Worm (Caenorhabditis elegans): ENCODE measurements around the gene rnh-2.

The rnh-2 gene

ce11 chrII:8504074-8504724 lies 12.8 kb upstream of the rnh-2 start (continued):
- TF ChIP-seq Y5F2A.4 (GFP tag; optimal IDR thresholded peaks at IDR 0.05), result no peak
- no peak for TF ChIP-seq Y75B8A.6 (GFP tag; IDR thresholded peaks at IDR 0.05)
- TF ChIP-seq rbr-2 (tag; optimal IDR thresholded peaks at IDR 0.05), result no peak
- TF ChIP-seq lim-7 (GFP tag; IDR thresholded peaks at IDR 0.05), result no peak
- TF ChIP-seq ceh-44 (GFP tag; IDR thresholded peaks at IDR 0.05), result no peak
- no peak for TF ChIP-seq lin-39 (tag; optimal IDR thresholded peaks at IDR 0.05)
- TF ChIP-seq F26F4.8 (GFP tag; conservative IDR thresholded peaks at IDR 0.05), result no peak
- no peak for TF ChIP-seq lin-13 (GFP tag; optimal IDR thresholded peaks at IDR 0.05)
- peak in 1 of 2 experiments; percentile 94 for TF ChIP-seq unc-62 (GFP tag; optimal IDR thresholded peaks at IDR 0.05 in 1 of 2)
- TF ChIP-seq unc-62 (tag; optimal IDR thresholded peaks at IDR 0.05), result no peak
- TF ChIP-seq dve-1 (tag; optimal IDR thresholded peaks at IDR 0.05; ENCODE audit: insufficient read depth), result peak; percentile 16
- TF ChIP-seq hmg-1.1 (GFP tag; IDR thresholded peaks at IDR 0.05), result no peak
- TF ChIP-seq tag-97 (GFP tag; IDR thresholded peaks at IDR 0.05), result no peak
- peak in 1 of 2 experiments; percentile 9 for TF ChIP-seq lsy-2 (tag; optimal IDR thresholded peaks at IDR 0.05)

DNA sequence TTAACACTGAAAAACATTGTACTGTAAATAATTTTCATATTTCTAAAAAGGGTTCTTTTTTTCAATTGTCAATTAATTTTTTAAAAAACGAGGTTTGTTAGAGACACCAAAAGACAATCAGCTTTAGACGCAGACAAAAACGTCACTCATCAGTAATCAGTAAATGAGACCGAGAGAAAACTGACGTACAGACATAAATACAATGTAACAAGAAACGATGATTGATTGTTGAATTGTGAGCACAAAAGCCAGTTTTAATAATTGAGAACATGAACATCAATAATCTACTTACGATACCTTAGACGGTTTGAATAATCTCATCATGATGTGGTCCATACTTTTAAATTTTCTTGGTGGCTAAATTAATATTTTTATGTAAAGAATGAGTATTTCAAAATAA lies 10.2 kb upstream of the rnh-2 start:
- peak; percentile 56; the same call in 1 of the 2 replicates for TF ChIP-seq dmd-6 (GFP tag; IDR thresholded peaks at IDR 0.05)
- no peak for TF ChIP-seq ZK337.2 (GFP tag; IDR thresholded peaks at IDR 0.05)
- no peak for TF ChIP-seq aly-2 (tag; optimal IDR thresholded peaks at IDR 0.05)
- TF ChIP-seq tag-97 (GFP tag; IDR thresholded peaks at IDR 0.05), result no peak
- TF ChIP-seq ztf-11 (tag; optimal IDR thresholded peaks at IDR 0.05), result no peak
- TF ChIP-seq ama-1 (optimal IDR thresholded peaks at IDR 0.05), result no peak
- TF ChIP-seq zip-11 (GFP tag; IDR thresholded peaks at IDR 0.05), result no peak
- TF ChIP-seq unc-62 (GFP tag; optimal IDR thresholded peaks at IDR 0.05 in 1 of 2), result peak in 1 of 2 experiments; percentile 87
- no peak for TF ChIP-seq unc-62 (tag; optimal IDR thresholded peaks at IDR 0.05)
- TF ChIP-seq nhr-48 (tag; optimal IDR thresholded peaks at IDR 0.05), result peak; percentile 21
- no peak for TF ChIP-seq daf-16 (GFP tag; optimal IDR thresholded peaks at IDR 0.05)
- TF ChIP-seq daf-16 (tag; optimal IDR thresholded peaks at IDR 0.05), result peak; percentile 35
- TF ChIP-seq nhr-28 (tag; optimal IDR thresholded peaks at IDR 0.05), result peak; percentile 16
- peak; percentile 67 for TF ChIP-seq dve-1 (tag; optimal IDR thresholded peaks at IDR 0.05; ENCODE audit: insufficient read depth)
- TF ChIP-seq lin-15B (tag; optimal IDR thresholded peaks at IDR 0.05), result no peak
- peak; percentile 2 for TF ChIP-seq hlh-11 (tag; optimal IDR thresholded peaks at IDR 0.05)

- TF ChIP-seq aha-1 (tag) (peak; percentile 12), php-3 (GFP tag; IDR thresholded peaks at IDR 0.05) (no peak)
Measured at ce11 chrII:8508956-8509355, 8.0 kb upstream of the rnh-2 start, which contains the start of gene T13H5.1. TSS of gene T13H5.1 (minus strand) at chrII:8509056.

- peak; percentile 91 for TF ChIP-seq nhr-28 (tag; optimal IDR thresholded peaks at IDR 0.05)
- peak; percentile 7 for TF ChIP-seq T20F7.1 (GFP tag; optimal IDR thresholded peaks at IDR 0.05)
- peak; percentile 75 for TF ChIP-seq pqm-1 (tag; optimal IDR thresholded peaks at IDR 0.05)
- TF ChIP-seq unc-62 (GFP tag; optimal IDR thresholded peaks at IDR 0.05 in 1 of 2), result peak in 1 of 2 experiments; percentile 86
- TF ChIP-seq unc-62 (tag; optimal IDR thresholded peaks at IDR 0.05), result no peak
- TF ChIP-seq nhr-42 (GFP tag; IDR thresholded peaks at IDR 0.05), result no peak
- peak; percentile 58 for TF ChIP-seq dmd-6 (GFP tag; IDR thresholded peaks at IDR 0.05)
- no peak for TF ChIP-seq nhr-111 (GFP tag; optimal IDR thresholded peaks at IDR 0.05)
- TF ChIP-seq nhr-102 (tag; optimal IDR thresholded peaks at IDR 0.05), result no peak
- no peak for TF ChIP-seq ces-1 (GFP tag; optimal IDR thresholded peaks at IDR 0.05)
- TF ChIP-seq set-16 (GFP tag; IDR thresholded peaks at IDR 0.05), result no peak
- TF ChIP-seq aly-2 (tag; optimal IDR thresholded peaks at IDR 0.05), result no peak
- no peak for TF ChIP-seq lin-1 (GFP tag; IDR thresholded peaks at IDR 0.05)
- no peak for TF ChIP-seq ceh-82 (tag; optimal IDR thresholded peaks at IDR 0.05)
- no peak for TF ChIP-seq daf-16 (GFP tag; optimal IDR thresholded peaks at IDR 0.05)
- TF ChIP-seq daf-16 (tag; optimal IDR thresholded peaks at IDR 0.05), result peak; percentile 55
- TF ChIP-seq hlh-11 (tag; optimal IDR thresholded peaks at IDR 0.05), result no peak
- no peak for TF ChIP-seq ZK546.5 (tag; optimal IDR thresholded peaks at IDR 0.05)
- no peak for TF ChIP-seq F37D6.2 (tag; optimal IDR thresholded peaks at IDR 0.05)
- TF ChIP-seq dve-1 (tag; optimal IDR thresholded peaks at IDR 0.05; ENCODE audit: insufficient read depth), result peak; percentile 57
- TF ChIP-seq ztf-11 (tag; optimal IDR thresholded peaks at IDR 0.05), result no peak
- TF ChIP-seq T26A8.4 (GFP tag; IDR thresholded peaks at IDR 0.05), result no peak
- TF ChIP-seq php-3 (GFP tag; IDR thresholded peaks at IDR 0.05), result peak; percentile 39; the same call in 1 of the 2 replicates
Measured at ce11 chrII:8514729-8515128, 2.2 kb upstream of the rnh-2 start, which contains the start of gene ctg-2. TSS of gene ctg-2 (plus strand) at chrII:8515054.
